Fruit fly (Drosophila melanogaster) whole organism, embryonic: ENCODE data around the gene blot.
A peak's percentile ranks its signal among the peaks of the same experiment; 100 is the strongest.

Experiments used
- C15 ChIP-seq: fragments of 200-800 bp; sonication (Bioruptor generic); IDR thresholded peaks from 3 replicates; pipeline ENCODE4 v1.3.6; 2022; ENCODE audit warnings: missing biosample characterization, missing genetic modification characterization
- CG10267 ChIP-seq: fragments of 200-800 bp; sonication (Bioruptor generic); optimal IDR thresholded peaks from 2 replicates; lab custom pipeline; 2018; ENCODE audit warnings: missing biosample characterization, mild to moderate bottlenecking, missing genetic modification characterization, moderate library complexity
- CG10366 ChIP-seq: fragments of 200-800 bp; sonication (Bioruptor generic); IDR thresholded peaks from 2 replicates; pipeline ENCODE4 v1.3.6; 2022; ENCODE audit warnings: missing biosample characterization, missing genetic modification characterization
- CG12942 ChIP-seq: fragments of 200-800 bp; sonication (Bioruptor generic); optimal IDR thresholded peaks from 3 replicates; lab custom pipeline; 2016; ENCODE audit warnings: missing biosample characterization, missing genetic modification characterization
- CG13624 ChIP-seq: fragments of 200-800 bp; sonication (Bioruptor generic); optimal IDR thresholded peaks from 2 replicates; lab custom pipeline; 2016; ENCODE audit warnings: missing biosample characterization, missing genetic modification characterization
- CG14014 ChIP-seq: fragments of 200-800 bp; sonication (Bioruptor generic); IDR thresholded peaks from 2 replicates; pipeline ENCODE4 v1.3.6; 2022; ENCODE audit warnings: missing biosample characterization, missing genetic modification characterization
- CG14667 ChIP-seq: fragments of 200-800 bp; sonication (Bioruptor generic); IDR thresholded peaks from 2 replicates; pipeline ENCODE4 v1.3.6; 2022; ENCODE audit warnings: missing biosample characterization, missing genetic modification characterization
- CG1647 ChIP-seq: fragments of 200-800 bp; sonication (Bioruptor generic); optimal IDR thresholded peaks from 3 replicates; lab custom pipeline; 2016; ENCODE audit warnings: missing biosample characterization, missing genetic modification characterization
- CG1832 ChIP-seq: fragments of 200-800 bp; sonication (Bioruptor generic); optimal IDR thresholded peaks from 2 replicates; lab custom pipeline; 2017; ENCODE audit warnings: missing biosample characterization, mild to moderate bottlenecking, missing genetic modification characterization, inconsistent platforms
- CG30431 ChIP-seq: fragments of 200-800 bp; sonication (Bioruptor generic); optimal IDR thresholded peaks from 2 replicates; lab custom pipeline; 2017; ENCODE audit warnings: missing biosample characterization, missing genetic modification characterization
- CG32772 ChIP-seq: fragments of 200-800 bp; sonication (Bioruptor generic); IDR thresholded peaks from 2 replicates; pipeline ENCODE4 v1.3.6; 2022; ENCODE audit warnings: missing biosample characterization, missing genetic modification characterization
- CG33557 ChIP-seq: fragments of 200-800 bp; sonication (Bioruptor generic); optimal IDR thresholded peaks from 2 replicates; lab custom pipeline; 2019; ENCODE audit warnings: missing biosample characterization, mild to moderate bottlenecking, missing genetic modification characterization, moderate library complexity
- CG34224 ChIP-seq: fragments of 200-800 bp; sonication (Bioruptor generic); IDR thresholded peaks from 3 replicates; pipeline ENCODE4 v1.3.6; 2022; ENCODE audit warnings: missing biosample characterization, missing genetic modification characterization; ENCODE audit not compliant: partially characterized antibody
- CG3726 ChIP-seq: fragments of 200-800 bp; sonication (Bioruptor generic); IDR thresholded peaks from 3 replicates; pipeline ENCODE4, ENCODE4 v1.3.6; 2022; ENCODE audit warnings: missing biosample characterization, missing genetic modification characterization
- CG5180 ChIP-seq: fragments of 200-800 bp; sonication (Bioruptor generic); optimal IDR thresholded peaks from 3 replicates; lab custom pipeline; 2017; ENCODE audit warnings: missing biosample characterization, missing genetic modification characterization, mild to moderate bottlenecking, moderate library complexity, missing genetic modification reagents
- CG7839 ChIP-seq: fragments of 200-800 bp; sonication (Bioruptor generic); optimal IDR thresholded peaks from 3 replicates; lab custom pipeline; 2018; ENCODE audit warnings: missing biosample characterization, mild to moderate bottlenecking, missing genetic modification characterization, moderate library complexity
- CG8388 ChIP-seq: fragments of 200-800 bp; sonication (Bioruptor generic); optimal IDR thresholded peaks from 2 replicates; lab custom pipeline; 2019; ENCODE audit warnings: missing biosample characterization, mild to moderate bottlenecking, missing genetic modification characterization, moderate library complexity
- D19A ChIP-seq: fragments of 200-800 bp; optimal IDR thresholded peaks from 3 replicates; lab custom pipeline; 2019; ENCODE audit warnings: missing biosample characterization, mild to moderate bottlenecking, missing genetic modification characterization, moderate library complexity
- Deaf1 ChIP-seq: fragments of 200-800 bp; optimal IDR thresholded peaks from 3 replicates; lab custom pipeline; 2019; ENCODE audit warnings: missing biosample characterization, mild to moderate bottlenecking, missing genetic modification characterization, moderate library complexity
- Dll ChIP-seq: fragments of 200-800 bp; sonication (Bioruptor generic); IDR thresholded peaks from 4 replicates; pipeline ENCODE4 v1.3.6; 2022; ENCODE audit warnings: missing biosample characterization, missing genetic modification characterization; ENCODE audit not compliant: partially characterized antibody
- Doc3 ChIP-seq: fragments of 200-800 bp; sonication (Bioruptor generic); IDR thresholded peaks from 3 replicates; pipeline ENCODE4 v1.3.6; 2022; ENCODE audit warnings: missing biosample characterization, missing genetic modification characterization; ENCODE audit not compliant: partially characterized antibody
- HLH4C ChIP-seq: fragments of 200-800 bp; sonication (Bioruptor generic); IDR thresholded peaks from 3 replicates; pipeline ENCODE4 v1.3.6; 2022; ENCODE audit warnings: missing biosample characterization, missing genetic modification characterization; ENCODE audit not compliant: partially characterized antibody
- HmgZ ChIP-seq: fragments of 200-800 bp; sonication (Bioruptor generic); optimal IDR thresholded peaks from 2 replicates; lab custom pipeline; 2018; ENCODE audit warnings: missing biosample characterization, mild to moderate bottlenecking, missing genetic modification characterization
- Jarid2 ChIP-seq: fragments of 200-800 bp; sonication (Bioruptor generic); optimal IDR thresholded peaks from 3 replicates; lab custom pipeline; 2017; ENCODE audit warnings: mild to moderate bottlenecking, missing biosample characterization, missing genetic modification reagents, missing genetic modification characterization
- Myb ChIP-seq: fragments of 200-800 bp; sonication (Bioruptor generic); optimal IDR thresholded peaks from 2 replicates; lab custom pipeline; 2016; ENCODE audit warnings: missing biosample characterization, missing genetic modification characterization
- Rfx ChIP-seq: fragments of 200-800 bp; sonication (Bioruptor generic); IDR thresholded peaks from 2 replicates; pipeline ENCODE4 v1.3.6; 2022; ENCODE audit warnings: missing biosample characterization, missing genetic modification characterization
- Scr ChIP-seq: fragments of 200-800 bp; sonication (Bioruptor generic); IDR thresholded peaks from 2 replicates; pipeline ENCODE4 v1.3.6; 2022; ENCODE audit warnings: missing biosample characterization, missing genetic modification characterization; ENCODE audit not compliant: partially characterized antibody
- br ChIP-seq: fragments of >200 bp; optimal IDR thresholded peaks from 2 replicates; lab custom pipeline; 2017
- btn ChIP-seq: fragments of 200-800 bp; sonication (Bioruptor generic); optimal IDR thresholded peaks from 2 replicates; lab custom pipeline; 2016; ENCODE audit warnings: missing biosample characterization, missing genetic modification characterization
- danr ChIP-seq: fragments of 200-800 bp; sonication (Bioruptor generic); IDR thresholded peaks from 2 replicates; pipeline ENCODE4 v1.3.6; 2022; ENCODE audit warnings: missing biosample characterization, missing genetic modification characterization
- dm ChIP-seq: fragments of 200-800 bp; sonication (Bioruptor generic); optimal IDR thresholded peaks from 3 replicates; lab custom pipeline; 2016; ENCODE audit warnings: missing biosample characterization, missing genetic modification characterization
- en ChIP-seq: fragments of 200-800 bp; sonication (Bioruptor generic); optimal IDR thresholded peaks from 2 replicates; lab custom pipeline; 2016; ENCODE audit warnings: missing biosample characterization, missing genetic modification characterization
- ewg ChIP-seq: fragments of 200-800 bp; sonication (Bioruptor generic); optimal IDR thresholded peaks from 3 replicates; lab custom pipeline; 2017; ENCODE audit warnings: mild to moderate bottlenecking, missing biosample characterization, missing genetic modification reagents, missing genetic modification characterization
- ham ChIP-seq: fragments of 200-800 bp; sonication (Bioruptor generic); IDR thresholded peaks from 2 replicates; pipeline ENCODE4 v1.3.6; 2022; ENCODE audit warnings: missing biosample characterization, missing genetic modification characterization
- maf-S ChIP-seq: fragments of 200-800 bp; sonication (Bioruptor generic); optimal IDR thresholded peaks from 2 replicates; lab custom pipeline; 2016; ENCODE audit warnings: missing biosample characterization, missing genetic modification characterization
- mld ChIP-seq: fragments of 200-800 bp; sonication (Bioruptor generic); IDR thresholded peaks from 3 replicates; pipeline ENCODE4 v1.3.6; 2022; ENCODE audit warnings: missing biosample characterization, missing genetic modification characterization; ENCODE audit not compliant: partially characterized antibody
- prd ChIP-seq, 3 experiments: fragments of >200 bp in 2 of 3; fragments of 200-800 bp in 1 of 3; sonication (Bioruptor generic) in 1 of 3; optimal IDR thresholded peaks in 2 of 3; IDR thresholded peaks in 1 of 3; 2 replicates in 2 of 3; 3 replicates in 1 of 3; pipeline versions ENCODE4 v1.3.6 to Lab custom; 2017 to 2022; ENCODE audit warnings: missing biosample characterization in 1 of 3, missing genetic modification characterization in 1 of 3
- pros ChIP-seq: fragments of 200-800 bp; sonication (Bioruptor generic); optimal IDR thresholded peaks from 3 replicates; lab custom pipeline; 2019; ENCODE audit warnings: missing biosample characterization, mild to moderate bottlenecking, missing genetic modification characterization, moderate library complexity
- ranshi ChIP-seq: fragments of 200-800 bp; sonication (Bioruptor generic); IDR thresholded peaks from 2 replicates; pipeline ENCODE4 v1.3.6; 2022; ENCODE audit warnings: missing biosample characterization, missing genetic modification characterization
- rib ChIP-seq: fragments of 200-800 bp; sonication (Bioruptor generic); IDR thresholded peaks from 2 replicates; pipeline ENCODE4 v1.3.6; 2022; ENCODE audit warnings: missing biosample characterization, missing genetic modification characterization
- schlank ChIP-seq: fragments of 200-800 bp; sonication (Bioruptor generic); optimal IDR thresholded peaks from 2 replicates; lab custom pipeline; 2018; ENCODE audit warnings: missing biosample characterization, mild to moderate bottlenecking, missing genetic modification characterization
- sd ChIP-seq: fragments of 200-800 bp; sonication (Bioruptor generic); optimal IDR thresholded peaks from 3 replicates; lab custom pipeline; 2018; ENCODE audit warnings: missing biosample characterization, mild to moderate bottlenecking, missing genetic modification characterization, moderate library complexity
- stc ChIP-seq: fragments of 200-800 bp; sonication (Bioruptor generic); IDR thresholded peaks from 2 replicates; pipeline ENCODE4 v1.3.6; 2022; ENCODE audit warnings: missing biosample characterization, missing genetic modification characterization
- toy ChIP-seq: fragments of 200-800 bp; sonication (Bioruptor generic); IDR thresholded peaks from 2 replicates; pipeline ENCODE4 v1.3.6; 2022; ENCODE audit warnings: missing biosample characterization, missing genetic modification characterization
- tx ChIP-seq: fragments of 200-800 bp; sonication (Bioruptor generic); optimal IDR thresholded peaks from 2 replicates; lab custom pipeline; 2016; ENCODE audit warnings: missing biosample characterization, missing genetic modification characterization
- vnd ChIP-seq: fragments of 200-800 bp; sonication (Bioruptor generic); IDR thresholded peaks from 3 replicates; pipeline ENCODE4 v1.3.6; 2022; ENCODE audit warnings: missing biosample characterization, missing genetic modification characterization; ENCODE audit not compliant: partially characterized antibody
- wek ChIP-seq: fragments of 200-800 bp; sonication (Bioruptor generic); optimal IDR thresholded peaks from 3 replicates; lab custom pipeline; 2018; ENCODE audit warnings: missing biosample characterization, mild to moderate bottlenecking, missing genetic modification characterization, moderate library complexity
- zen ChIP-seq: fragments of 200-800 bp; sonication (Bioruptor generic); optimal IDR thresholded peaks from 3 replicates; lab custom pipeline; 2018; ENCODE audit warnings: missing biosample characterization, mild to moderate bottlenecking, missing genetic modification characterization, moderate library complexity

The blot gene

dm6 chr3L:17461369-17462012 is 40.2 kb upstream of the blot start (continued):
- no peak for TF ChIP-seq HLH4C (GFP tag; lab: Robert Waterston, UW)
- no peak for TF ChIP-seq Jarid2 (GFP tag; lab: Kevin White, UChicago)
- no peak for TF ChIP-seq ham
- peak; percentile 48 for TF ChIP-seq Rfx (GFP tag; lab: Robert Waterston, UW)
- TF ChIP-seq CG14667 (GFP tag; lab: Robert Waterston, UW) = 0 out of 2 replicates have a peak, but pooled peaks have one; percentile 31
- no peak for TF ChIP-seq Deaf1 (tag; lab: Kevin White, UChicago)
- peak; percentile 45; the same call in 1 of the 2 replicates for TF ChIP-seq ranshi (GFP tag; lab: Robert Waterston, UW)
- TF ChIP-seq CG10267 (tag; lab: Kevin White, UChicago) = no peak
- no peak for TF ChIP-seq prd (optimal IDR thresholded peaks at IDR 0.05; lab: Kevin White, UChicago)
- peak; percentile 61; the same call in 1 of the 3 replicates for TF ChIP-seq prd (GFP tag; IDR thresholded peaks at IDR 0.05; lab: Robert Waterston, UW)
- no peak for TF ChIP-seq CG8388
- no peak for TF ChIP-seq ewg
- no peak for TF ChIP-seq CG30431 (GFP tag; lab: Kevin White, UChicago)
- TF ChIP-seq danr (GFP tag; lab: Robert Waterston, UW) = no peak
- no peak for TF ChIP-seq D19A (tag; lab: Kevin White, UChicago)
- no peak for TF ChIP-seq maf-S
- no peak for TF ChIP-seq vnd

- TF ChIP-seq CG12942 (GFP tag; lab: Kevin White, UChicago) (peak; percentile 3), tx (GFP tag; lab: Kevin White, UChicago) (no peak), CG7839 (peak; percentile 52), schlank (no peak), pros (GFP tag; lab: Kevin White, UChicago) (peak; percentile 78), CG5180 (GFP tag; lab: Kevin White, UChicago) (no peak), CG34224 (no peak), HmgZ (tag; lab: Kevin White, UChicago) (no peak), Doc3 (GFP tag; lab: Robert Waterston, UW) (no peak), toy (GFP tag; lab: Robert Waterston, UW) (no peak), CG32772 (GFP tag; lab: Robert Waterston, UW) (no peak), C15 (GFP tag; lab: Robert Waterston, UW) (no peak), Myb (GFP tag; lab: Kevin White, UChicago) (no peak), rib (GFP tag; lab: Robert Waterston, UW) (no peak), CG14014 (GFP tag; lab: Robert Waterston, UW) (0 out of 2 replicates have a peak, but pooled peaks have one; percentile 35), sd (tag; lab: Kevin White, UChicago) (peak; percentile 51), en (GFP tag; lab: Kevin White, UChicago) (no peak), CG3726 (GFP tag; lab: Robert Waterston, UW) (0 out of 3 replicates have a peak, but pooled peaks have one; percentile 9), CG33557 (GFP tag; lab: Kevin White, UChicago) (no peak), CG1647 (GFP tag; lab: Kevin White, UChicago) (no peak), wek (GFP tag; lab: Kevin White, UChicago) (no peak), zen (tag; lab: Kevin White, UChicago) (no peak), br (no peak), dm (GFP tag; lab: Kevin White, UChicago) (no peak), btn (GFP tag; lab: Kevin White, UChicago) (no peak), mld (GFP tag; lab: Robert Waterston, UW) (no peak), Scr (GFP tag; lab: Robert Waterston, UW) (no peak), stc (GFP tag; lab: Robert Waterston, UW) (no peak), CG1832 (GFP tag; lab: Kevin White, UChicago) (no peak), CG10366 (GFP tag; lab: Robert Waterston, UW) (no peak; the same call in 1 of the 2 replicates), Dll (GFP tag; lab: Robert Waterston, UW) (no peak), CG13624 (no peak)
Observed at dm6 chr3L:17458856-17459518, 37.7 kb upstream of the blot start.
